Worm (Caenorhabditis elegans): ENCODE measurements around the gene srj-42.

DNA sequence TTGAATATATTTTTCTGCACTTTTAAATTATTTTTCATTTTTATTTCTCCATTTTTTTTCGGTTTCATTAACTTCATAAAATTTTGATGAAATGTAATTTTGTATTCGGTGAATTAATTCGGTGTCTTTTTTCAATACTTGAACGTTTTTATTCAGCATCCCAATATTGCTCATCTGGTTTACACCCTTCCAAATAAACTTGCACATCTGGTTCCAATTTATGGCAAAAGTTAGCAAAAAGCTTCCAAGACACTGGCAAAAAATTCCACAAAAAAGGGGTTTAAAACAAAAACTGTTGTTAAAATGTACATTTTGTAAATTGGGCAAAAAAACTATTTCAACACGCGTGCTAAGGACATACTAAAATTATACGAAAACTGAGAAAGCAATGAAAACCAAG is 28.2 kb upstream of the srj-42 start:
- TF ChIP-seq lsy-2 (tag; optimal IDR thresholded peaks at IDR 0.05) = no peak
- no peak for TF ChIP-seq ceh-83 (GFP tag; optimal IDR thresholded peaks at IDR 0.05)
- TF ChIP-seq bed-3 (GFP tag; optimal IDR thresholded peaks at IDR 0.05) = no peak
